Worm (Caenorhabditis elegans): ENCODE results near the gene clec-132.

ce11 chrII:3562419-3562818 is 14.4 kb upstream of the clec-132 start, which contains the start of gene W10G11.3:
- TF ChIP-seq him-1 (tag; optimal IDR thresholded peaks at IDR 0.05) (no peak), dao-5 (tag; optimal IDR thresholded peaks at IDR 0.05) (no peak), W03F9.2 (tag; optimal IDR thresholded peaks at IDR 0.05) (no peak)
